Worm (Caenorhabditis elegans) whole organism, L2 larva: ENCODE data around the gene Y39A1A.2.
A peak's percentile ranks its signal among the peaks of the same experiment; 100 is the strongest.

Source experiments
- C34F6.9 ChIP-seq: fragments of 150-350 bp; optimal IDR thresholded peaks from 2 replicates; lab custom pipeline; 2014; ENCODE audit warnings: missing biosample characterization, missing genetic modification characterization
- F13H6.1 ChIP-seq: sonication (generic microtip); optimal IDR thresholded peaks from 2 replicates; lab custom pipeline; 2016; ENCODE audit warnings: missing genetic modification characterization, missing compliant biosample characterization
- R02D3.7 ChIP-seq: fragments of 150-350 bp; optimal IDR thresholded peaks from 2 replicates; lab custom pipeline; 2014; ENCODE audit warnings: missing biosample characterization, missing genetic modification characterization
- Y55F3AM.14 ChIP-seq: fragments of 200-800 bp; sonication (Bioruptor generic); optimal IDR thresholded peaks from 2 replicates; lab custom pipeline; 2018; ENCODE audit warnings: mild to moderate bottlenecking, missing genetic modification characterization, missing compliant biosample characterization
- ZK546.5 ChIP-seq: sonication (generic microtip); optimal IDR thresholded peaks from 2 replicates; lab custom pipeline; 2017; ENCODE audit warnings: missing biosample characterization, missing genetic modification characterization
- alr-1 ChIP-seq: fragments of 150-350 bp; optimal IDR thresholded peaks from 2 replicates; lab custom pipeline; 2014; ENCODE audit warnings: missing biosample characterization, missing genetic modification characterization
- ama-1 ChIP-seq: fragments of 150-350 bp; optimal IDR thresholded peaks from 2 replicates; lab custom pipeline; 2018; ENCODE audit warnings: inconsistent platforms
- blmp-1 ChIP-seq: sonication (generic microtip); optimal IDR thresholded peaks from 2 replicates; lab custom pipeline; 2017; ENCODE audit warnings: missing genetic modification characterization, mild to moderate bottlenecking, missing compliant biosample characterization, antibody characterized with exemption, moderate library complexity; ENCODE audit not compliant: insufficient read depth
- ceh-16 ChIP-seq: fragments of 150-350 bp; optimal IDR thresholded peaks from 2 replicates; lab custom pipeline; 2014; ENCODE audit warnings: missing biosample characterization, missing genetic modification characterization
- ceh-82 ChIP-seq: fragments of 150-350 bp; optimal IDR thresholded peaks from 2 replicates; lab custom pipeline; 2014; ENCODE audit warnings: missing biosample characterization, missing genetic modification characterization
- crh-2 ChIP-seq: sonication (generic microtip); optimal IDR thresholded peaks from 2 replicates; lab custom pipeline; 2017; ENCODE audit warnings: missing biosample characterization, missing genetic modification characterization
- dmd-4 ChIP-seq: sonication (generic microtip); optimal IDR thresholded peaks from 2 replicates; lab custom pipeline; 2017; ENCODE audit warnings: missing biosample characterization, missing genetic modification characterization
- egl-27 ChIP-seq: sonication (generic microtip); optimal IDR thresholded peaks from 3 replicates; lab custom pipeline; 2017; ENCODE audit warnings: missing biosample characterization, missing genetic modification reagents, missing genetic modification characterization
- elt-3 ChIP-seq: sonication (generic microtip); optimal IDR thresholded peaks from 2 replicates; lab custom pipeline; 2017; ENCODE audit warnings: missing biosample characterization, missing genetic modification characterization
- fos-1 ChIP-seq: fragments of 150-350 bp; optimal IDR thresholded peaks from 2 replicates; lab custom pipeline; 2014; ENCODE audit warnings: missing biosample characterization, missing genetic modification characterization
- gmeb-1 ChIP-seq: fragments of 150-350 bp; optimal IDR thresholded peaks from 2 replicates; lab custom pipeline; 2014; ENCODE audit warnings: missing biosample characterization, missing genetic modification characterization
- lin-11 ChIP-seq: fragments of 150-350 bp; sonication (generic microtip); optimal IDR thresholded peaks from 2 replicates; lab custom pipeline; 2014; ENCODE audit warnings: missing biosample characterization, missing genetic modification characterization, inconsistent platforms, mixed read lengths
- lin-13 ChIP-seq: fragments of 150-350 bp; optimal IDR thresholded peaks from 2 replicates; lab custom pipeline; 2014; ENCODE audit warnings: missing biosample characterization, missing genetic modification reagents, missing genetic modification characterization
- lin-39 ChIP-seq: fragments of 150-350 bp; optimal IDR thresholded peaks from 2 replicates; lab custom pipeline; 2014; ENCODE audit warnings: missing biosample characterization, missing genetic modification reagents, missing genetic modification characterization
- lsy-2 ChIP-seq, 2 experiments: fragments of 150-350 bp in 1 of 2; sonication (generic microtip) in 1 of 2; optimal IDR thresholded peaks; 2 replicates each; lab custom pipeline; 2014 to 2017; ENCODE audit warnings: missing biosample characterization in 2 of 2, missing genetic modification characterization in 2 of 2
- mab-5 ChIP-seq: fragments of 150-350 bp; optimal IDR thresholded peaks from 2 replicates; lab custom pipeline; 2014; ENCODE audit warnings: missing biosample characterization, missing genetic modification characterization
- mbf-1 ChIP-seq: sonication (generic microtip); optimal IDR thresholded peaks from 2 replicates; lab custom pipeline; 2017; ENCODE audit warnings: missing biosample characterization, missing genetic modification characterization
- mdl-1 ChIP-seq, 2 experiments: fragments of 150-350 bp in 1 of 2; sonication (generic microtip) in 1 of 2; optimal IDR thresholded peaks; 2 replicates each; lab custom pipeline; 2017; ENCODE audit warnings: missing biosample characterization in 2 of 2, missing genetic modification characterization in 2 of 2
- nhr-11 ChIP-seq: fragments of 150-350 bp; optimal IDR thresholded peaks from 2 replicates; lab custom pipeline; 2014; ENCODE audit warnings: missing biosample characterization, missing genetic modification characterization
- nhr-12 ChIP-seq: fragments of 150-350 bp; optimal IDR thresholded peaks from 2 replicates; lab custom pipeline; 2014; ENCODE audit warnings: missing biosample characterization, missing genetic modification characterization
- nhr-129 ChIP-seq: fragments of 150-350 bp; optimal IDR thresholded peaks from 2 replicates; lab custom pipeline; 2014; ENCODE audit warnings: missing biosample characterization, missing genetic modification characterization
- nhr-21 ChIP-seq: fragments of 150-350 bp; optimal IDR thresholded peaks from 2 replicates; lab custom pipeline; 2014; ENCODE audit warnings: missing biosample characterization, missing genetic modification characterization
- nhr-25 ChIP-seq: fragments of 150-350 bp; sonication (generic microtip); optimal IDR thresholded peaks from 3 replicates; lab custom pipeline; 2014; ENCODE audit warnings: missing biosample characterization, missing genetic modification characterization
- nhr-77 ChIP-seq: fragments of 150-350 bp; optimal IDR thresholded peaks from 2 replicates; lab custom pipeline; 2014; ENCODE audit warnings: missing biosample characterization, missing genetic modification characterization
- peb-1 ChIP-seq: fragments of 150-350 bp; optimal IDR thresholded peaks from 2 replicates; lab custom pipeline; 2014; ENCODE audit warnings: missing biosample characterization, missing genetic modification characterization
- sem-4 ChIP-seq: fragments of 150-350 bp; optimal IDR thresholded peaks from 2 replicates; lab custom pipeline; 2014; ENCODE audit warnings: missing biosample characterization, missing genetic modification reagents, missing genetic modification characterization
- skn-1 ChIP-seq: sonication (generic microtip); optimal IDR thresholded peaks from 2 replicates; lab custom pipeline; 2017; ENCODE audit warnings: missing biosample characterization, missing genetic modification characterization
- sma-3 ChIP-seq: sonication (generic microtip); optimal IDR thresholded peaks from 2 replicates; lab custom pipeline; 2016; ENCODE audit warnings: missing genetic modification reagents, missing genetic modification characterization, missing compliant biosample characterization
- sma-9 ChIP-seq, 2 experiments: fragments of 150-350 bp in 1 of 2; sonication (generic microtip) in 1 of 2; optimal IDR thresholded peaks; 2 replicates each; lab custom pipeline; 2014 to 2016; ENCODE audit warnings: missing genetic modification characterization in 2 of 2, mild to moderate bottlenecking in 1 of 2, missing biosample characterization in 1 of 2, missing compliant biosample characterization in 1 of 2, missing genetic modification reagents in 1 of 2, moderate library complexity in 1 of 2
- snpc-4 ChIP-seq: fragments of 150-350 bp; optimal IDR thresholded peaks from 2 replicates; lab custom pipeline; 2014; ENCODE audit warnings: missing biosample characterization, missing genetic modification characterization
- unc-55 ChIP-seq: fragments of 150-350 bp; sonication (generic microtip); optimal IDR thresholded peaks from 3 replicates; lab custom pipeline; 2014; ENCODE audit warnings: missing biosample characterization, missing genetic modification reagents, missing genetic modification characterization
- unc-62 ChIP-seq: fragments of 150-350 bp; optimal IDR thresholded peaks from 2 replicates; lab custom pipeline; 2014; ENCODE audit warnings: missing biosample characterization, missing genetic modification reagents, missing genetic modification characterization
- zag-1 ChIP-seq: fragments of 150-350 bp; optimal IDR thresholded peaks from 2 replicates; lab custom pipeline; 2014; ENCODE audit warnings: missing biosample characterization, missing genetic modification characterization
- ztf-1 ChIP-seq: fragments of 200-800 bp; sonication (Bioruptor generic); conservative IDR thresholded peaks from 2 replicates; pipeline ENCODE4 v1.3.6; 2022; ENCODE audit warnings: missing genetic modification characterization, missing compliant biosample characterization
- ztf-11 ChIP-seq: sonication (generic microtip); optimal IDR thresholded peaks from 2 replicates; lab custom pipeline; 2017; ENCODE audit warnings: missing biosample characterization, missing genetic modification characterization

Gene Y39A1A.2

ce11 chrIII:10646094-10646493 is 42.7 kb upstream of the Y39A1A.2 start, which contains the start of gene orc-4:
TSS of gene orc-4 (plus strand) at chrIII:10646170.
- peak in 1 of 2 experiments; percentile 45 for TF ChIP-seq lsy-2 (tag; optimal IDR thresholded peaks at IDR 0.05; lab: Kevin White, UChicago)
- no peak for TF ChIP-seq unc-55 (GFP tag; lab: Kevin White, UChicago)
- TF ChIP-seq C34F6.9 (tag; lab: Kevin White, UChicago) = peak; percentile 19
- TF ChIP-seq, all 48 proteins: peak for 2

DNA sequence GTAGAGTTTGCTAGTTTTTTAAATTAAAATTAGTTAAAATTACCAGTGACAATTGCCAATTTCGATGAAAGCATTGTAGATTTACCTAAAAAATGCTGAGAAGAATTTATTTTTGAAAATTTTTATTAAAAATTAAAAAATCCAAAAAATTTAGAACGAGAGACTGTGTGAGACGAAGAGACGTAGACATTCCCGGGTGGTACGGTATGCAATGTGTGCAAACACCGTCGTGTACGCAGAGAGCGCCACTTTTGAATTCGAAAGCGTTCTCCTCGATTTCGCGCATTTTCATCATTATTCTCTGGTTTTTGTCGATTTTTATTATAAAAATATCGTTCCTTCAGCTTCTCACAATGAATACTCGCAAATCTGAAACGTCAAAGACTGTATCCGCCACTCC is 39.4 kb upstream of the Y39A1A.2 start, which contains the start of the genes dhs-11 and orc-1:
Gene dhs-11, minus strand, starts transcription at position 85 of the 400 bp plus-strand sequence.
Gene orc-1, plus strand, starts transcription at position 349 of the 400 bp plus-strand sequence.
- TF ChIP-seq mab-5 (tag; lab: Kevin White, UChicago) (no peak), unc-55 (GFP tag; lab: Kevin White, UChicago) (peak; percentile 82), nhr-21 (tag; lab: Kevin White, UChicago) (peak; percentile 10), nhr-25 (peak; percentile 50), Y55F3AM.14 (GFP tag; lab: Kevin White, UChicago) (no peak), crh-2 (tag; lab: Kevin White, UChicago) (peak; percentile 25), lin-11 (tag; lab: Kevin White, UChicago) (peak; percentile 52), lsy-2 (tag; optimal IDR thresholded peaks at IDR 0.05; lab: Kevin White, UChicago) (peak; percentile 91 to 99), sma-3 (GFP tag; lab: Kevin White, UChicago) (peak; percentile 15), fos-1 (tag; lab: Kevin White, UChicago) (peak; percentile 13), gmeb-1 (peak; percentile 87), C34F6.9 (tag; lab: Kevin White, UChicago) (peak; percentile 77), nhr-77 (tag; lab: Kevin White, UChicago) (no peak), nhr-129 (tag; lab: Kevin White, UChicago) (peak; percentile 51), lin-13 (GFP tag; lab: Kevin White, UChicago) (peak; percentile 37), dmd-4 (tag; lab: Kevin White, UChicago) (no peak)

- TF ChIP-seq unc-62 (no peak), unc-55 (GFP tag; lab: Kevin White, UChicago) (peak; percentile 60)
These were observed 35.1 kb upstream of the Y39A1A.2 start, which contains the start of gene Y39A1A.27 for ce11 chrIII:10638339-10639021. TSS of gene Y39A1A.27 (plus strand) at chrIII:10638971.

DNA sequence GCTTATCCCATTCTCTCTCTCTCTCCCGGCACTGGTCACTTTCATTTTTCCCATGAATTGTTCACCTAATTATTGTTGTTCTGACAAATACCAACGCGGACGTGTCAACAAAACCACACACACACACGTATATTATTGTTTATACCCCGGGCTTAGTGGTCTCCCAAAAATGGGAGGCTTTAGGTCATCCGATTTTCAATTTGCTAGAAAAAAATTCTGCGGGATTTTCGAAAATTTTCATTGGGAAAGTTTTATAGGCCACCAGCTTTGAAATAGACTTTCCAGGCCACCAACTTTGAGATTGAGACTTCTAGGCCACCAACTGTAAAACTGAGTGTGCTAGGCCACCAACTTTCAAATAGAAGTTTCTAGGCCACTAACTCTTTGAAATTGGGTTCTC is 34.6 kb upstream of the Y39A1A.2 start:
- TF ChIP-seq lin-13 (GFP tag; lab: Kevin White, UChicago) (no peak), R02D3.7 (no peak), alr-1 (no peak), F13H6.1 (no peak), crh-2 (tag; lab: Kevin White, UChicago) (no peak), elt-3 (tag; lab: Kevin White, UChicago) (no peak), zag-1 (tag; lab: Kevin White, UChicago) (no peak), ama-1 (no peak), ceh-82 (tag; lab: Kevin White, UChicago) (no peak), nhr-25 (no peak), mbf-1 (no peak), nhr-12 (tag; lab: Kevin White, UChicago) (no peak)

- TF ChIP-seq ZK546.5 (no peak), nhr-21 (tag; lab: Kevin White, UChicago) (no peak), fos-1 (tag; lab: Kevin White, UChicago) (peak; percentile 33), F13H6.1 (peak; percentile 82), snpc-4 (tag; lab: Kevin White, UChicago) (no peak), skn-1 (tag; lab: Kevin White, UChicago) (no peak), sem-4 (tag; lab: Kevin White, UChicago) (no peak), mab-5 (tag; lab: Kevin White, UChicago) (no peak), ceh-16 (tag; lab: Kevin White, UChicago) (no peak), gmeb-1 (no peak), lin-39 (tag; lab: Kevin White, UChicago) (no peak), ztf-1 (no peak), peb-1 (tag; lab: Kevin White, UChicago) (no peak), Y55F3AM.14 (GFP tag; lab: Kevin White, UChicago) (no peak), dmd-4 (tag; lab: Kevin White, UChicago) (no peak), ztf-11 (tag; lab: Kevin White, UChicago) (no peak), nhr-11 (tag; lab: Kevin White, UChicago) (no peak), blmp-1 (peak; percentile 44), egl-27 (tag; lab: Kevin White, UChicago) (peak; percentile 32), nhr-77 (tag; lab: Kevin White, UChicago) (no peak), crh-2 (tag; lab: Kevin White, UChicago) (no peak), nhr-129 (tag; lab: Kevin White, UChicago) (peak; percentile 32), unc-62 (no peak), mdl-1 (tag; optimal IDR thresholded peaks at IDR 0.05; lab: Kevin White, UChicago) (no peak), nhr-12 (tag; lab: Kevin White, UChicago) (no peak), ceh-82 (tag; lab: Kevin White, UChicago) (no peak), sma-9 (GFP tag; optimal IDR thresholded peaks at IDR 0.05; lab: Kevin White, UChicago) (peak; percentile 41), sma-9 (tag; optimal IDR thresholded peaks at IDR 0.05; lab: Kevin White, UChicago) (no peak), lin-13 (GFP tag; lab: Kevin White, UChicago) (no peak), lin-11 (tag; lab: Kevin White, UChicago) (no peak)
These were observed 33.2 kb upstream of the Y39A1A.2 start for ce11 chrIII:10636493-10637031.
